Worm (Caenorhabditis elegans) whole organism, L3 larva: ENCODE data around the gene Y57A10A.31.
A peak's percentile ranks its signal among the peaks of the same experiment; 100 is the strongest.

Experiments used
- ZK546.5 ChIP-seq: sonication (generic microtip); optimal IDR thresholded peaks from 2 replicates; lab custom pipeline; 2017; ENCODE audit warnings: missing biosample characterization, missing genetic modification characterization
- aly-2 ChIP-seq: fragments of 150-350 bp; optimal IDR thresholded peaks from 2 replicates; lab custom pipeline; 2014; ENCODE audit warnings: missing biosample characterization, missing genetic modification characterization
- ama-1 ChIP-seq: fragments of 150-350 bp; optimal IDR thresholded peaks from 2 replicates; lab custom pipeline; 2018
- ceh-28 ChIP-seq: fragments of 150-350 bp; optimal IDR thresholded peaks from 2 replicates; lab custom pipeline; 2014; ENCODE audit warnings: missing biosample characterization, missing genetic modification reagents, missing genetic modification characterization
- ceh-82 ChIP-seq: fragments of 150-350 bp; optimal IDR thresholded peaks from 2 replicates; lab custom pipeline; 2014; ENCODE audit warnings: missing biosample characterization, missing genetic modification characterization
- daf-12 ChIP-seq: fragments of 150-350 bp; optimal IDR thresholded peaks from 2 replicates; lab custom pipeline; 2014; ENCODE audit warnings: missing biosample characterization, missing genetic modification reagents, missing genetic modification characterization
- elt-2 ChIP-seq: sonication (generic microtip); optimal IDR thresholded peaks from 2 replicates; lab custom pipeline; 2016; ENCODE audit warnings: missing genetic modification reagents, mild to moderate bottlenecking, missing genetic modification characterization, missing compliant biosample characterization
- elt-3 ChIP-seq, 3 experiments: fragments of 150-350 bp in 1 of 3; sonication (generic microtip) in 2 of 3; optimal IDR thresholded peaks; 2 replicates in 2 of 3; 4 replicates in 1 of 3; lab custom pipeline; 2014 to 2017; ENCODE audit warnings: missing biosample characterization in 3 of 3, missing genetic modification characterization in 3 of 3
- eor-1 ChIP-seq, 2 experiments: fragments of 150-350 bp; optimal IDR thresholded peaks; 2 replicates each; lab custom pipeline; 2014 to 2018; ENCODE audit warnings: missing biosample characterization in 2 of 2, missing genetic modification characterization in 2 of 2
- fkh-2 ChIP-seq: fragments of 150-350 bp; optimal IDR thresholded peaks from 2 replicates; lab custom pipeline; 2014; ENCODE audit warnings: missing biosample characterization, missing genetic modification reagents, missing genetic modification characterization
- fos-1 ChIP-seq: fragments of 150-350 bp; optimal IDR thresholded peaks from 2 replicates; lab custom pipeline; 2014; ENCODE audit warnings: missing biosample characterization, missing genetic modification characterization
- hmg-11 ChIP-seq: sonication (generic microtip); optimal IDR thresholded peaks from 2 replicates; lab custom pipeline; 2016; ENCODE audit warnings: missing genetic modification characterization, missing compliant biosample characterization
- lin-39 ChIP-seq: fragments of 150-350 bp; optimal IDR thresholded peaks from 2 replicates; lab custom pipeline; 2018; ENCODE audit warnings: missing biosample characterization, missing genetic modification reagents, missing genetic modification characterization
- lsy-12 ChIP-seq: sonication (generic microtip); optimal IDR thresholded peaks from 2 replicates; lab custom pipeline; 2016; ENCODE audit warnings: mild to moderate bottlenecking, missing genetic modification characterization, missing compliant biosample characterization
- mdl-1 ChIP-seq: fragments of 150-350 bp; optimal IDR thresholded peaks from 2 replicates; lab custom pipeline; 2014; ENCODE audit warnings: missing biosample characterization, missing genetic modification characterization
- nhr-11 ChIP-seq: fragments of 150-350 bp; optimal IDR thresholded peaks from 2 replicates; lab custom pipeline; 2014; ENCODE audit warnings: missing biosample characterization, missing genetic modification characterization
- nhr-12 ChIP-seq: fragments of 150-350 bp; optimal IDR thresholded peaks from 2 replicates; lab custom pipeline; 2014; ENCODE audit warnings: missing biosample characterization, missing genetic modification characterization
- nhr-25 ChIP-seq: sonication (generic microtip); optimal IDR thresholded peaks from 2 replicates; lab custom pipeline; 2017; ENCODE audit warnings: missing biosample characterization, missing genetic modification characterization
- nhr-28 ChIP-seq: fragments of 150-350 bp; optimal IDR thresholded peaks from 2 replicates; lab custom pipeline; 2014; ENCODE audit warnings: missing biosample characterization, missing genetic modification characterization
- nhr-43 ChIP-seq: sonication (generic microtip); optimal IDR thresholded peaks from 2 replicates; lab custom pipeline; 2016; ENCODE audit warnings: mild to moderate bottlenecking, missing genetic modification characterization, missing compliant biosample characterization; ENCODE audit not compliant: poor library complexity, severe bottlenecking
- nhr-67 ChIP-seq: fragments of 150-350 bp; optimal IDR thresholded peaks from 2 replicates; lab custom pipeline; 2014; ENCODE audit warnings: missing biosample characterization, missing genetic modification characterization
- nhr-76 ChIP-seq: fragments of 150-350 bp; sonication (generic microtip); optimal IDR thresholded peaks from 5 replicates; lab custom pipeline; 2014; ENCODE audit warnings: missing biosample characterization, missing genetic modification characterization
- pha-4 ChIP-seq: fragments of 150-350 bp; optimal IDR thresholded peaks from 2 replicates; lab custom pipeline; 2014; ENCODE audit warnings: missing biosample characterization, missing genetic modification reagents, missing genetic modification characterization
- snpc-4 ChIP-seq: fragments of 150-350 bp; optimal IDR thresholded peaks from 2 replicates; lab custom pipeline; 2014; ENCODE audit warnings: missing biosample characterization, missing genetic modification characterization
- unc-39 ChIP-seq: sonication (generic microtip); optimal IDR thresholded peaks from 4 replicates; lab custom pipeline; 2017; ENCODE audit warnings: missing biosample characterization, missing genetic modification characterization
- unc-62 ChIP-seq: fragments of 150-350 bp; sonication (generic microtip); optimal IDR thresholded peaks from 4 replicates; lab custom pipeline; 2014; ENCODE audit warnings: missing biosample characterization, missing genetic modification reagents, missing genetic modification characterization
- ztf-11 ChIP-seq: fragments of 150-350 bp; optimal IDR thresholded peaks from 2 replicates; lab custom pipeline; 2014; ENCODE audit warnings: missing biosample characterization, missing genetic modification characterization

Gene Y57A10A.31

ce11 chrII:12343710-12344109 lies 54.5 kb downstream of the Y57A10A.31 start:
- TF ChIP-seq nhr-28 (tag; lab: Kevin White, UChicago) (no peak), elt-3 (tag; optimal IDR thresholded peaks at IDR 0.05; lab: Kevin White, UChicago) (no peak), unc-62 (GFP tag; lab: Kevin White, UChicago) (no peak), ceh-82 (tag; lab: Kevin White, UChicago) (no peak), nhr-76 (tag; lab: Kevin White, UChicago) (no peak), aly-2 (no peak), nhr-43 (tag; lab: Kevin White, UChicago) (no peak), fkh-2 (tag; lab: Kevin White, UChicago) (no peak), nhr-25 (tag; lab: Kevin White, UChicago) (no peak), hmg-11 (tag; lab: Kevin White, UChicago) (no peak), nhr-67 (tag; lab: Kevin White, UChicago) (no peak), daf-12 (tag; lab: Kevin White, UChicago) (no peak), ztf-11 (tag; lab: Kevin White, UChicago) (no peak), ama-1 (lab: Kevin White, UChicago) (no peak), fos-1 (tag; lab: Kevin White, UChicago) (no peak), nhr-11 (tag; lab: Kevin White, UChicago) (no peak), nhr-12 (tag; lab: Kevin White, UChicago) (no peak), mdl-1 (tag; lab: Kevin White, UChicago) (no peak)

DNA sequence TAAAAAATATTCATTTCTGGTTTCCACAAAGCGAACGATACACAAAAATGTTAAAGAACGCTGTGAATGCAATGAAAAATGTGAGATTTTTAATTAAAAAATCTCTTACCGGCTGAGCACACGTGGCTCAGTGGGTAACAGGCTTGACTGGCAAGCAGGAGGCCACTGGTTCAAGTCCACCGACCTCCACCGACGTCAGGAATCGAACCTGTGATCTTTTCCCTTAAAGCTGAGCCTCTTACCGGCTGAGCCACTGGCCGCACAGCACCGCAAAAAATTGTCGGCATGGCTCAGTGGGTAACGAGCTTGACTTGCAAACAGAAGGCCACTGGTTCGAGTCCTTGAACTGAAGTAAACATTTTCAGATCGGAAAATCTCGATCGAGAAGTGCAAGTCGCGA lies 55.6 kb downstream of the Y57A10A.31 start, which contains the start of gene C44C11.6:
TSS of gene C44C11.6 (plus strand) at position 23 of the 400 bp plus-strand sequence.
- TF ChIP-seq elt-2 = peak; percentile 30
- no peak for TF ChIP-seq lsy-12

DNA sequence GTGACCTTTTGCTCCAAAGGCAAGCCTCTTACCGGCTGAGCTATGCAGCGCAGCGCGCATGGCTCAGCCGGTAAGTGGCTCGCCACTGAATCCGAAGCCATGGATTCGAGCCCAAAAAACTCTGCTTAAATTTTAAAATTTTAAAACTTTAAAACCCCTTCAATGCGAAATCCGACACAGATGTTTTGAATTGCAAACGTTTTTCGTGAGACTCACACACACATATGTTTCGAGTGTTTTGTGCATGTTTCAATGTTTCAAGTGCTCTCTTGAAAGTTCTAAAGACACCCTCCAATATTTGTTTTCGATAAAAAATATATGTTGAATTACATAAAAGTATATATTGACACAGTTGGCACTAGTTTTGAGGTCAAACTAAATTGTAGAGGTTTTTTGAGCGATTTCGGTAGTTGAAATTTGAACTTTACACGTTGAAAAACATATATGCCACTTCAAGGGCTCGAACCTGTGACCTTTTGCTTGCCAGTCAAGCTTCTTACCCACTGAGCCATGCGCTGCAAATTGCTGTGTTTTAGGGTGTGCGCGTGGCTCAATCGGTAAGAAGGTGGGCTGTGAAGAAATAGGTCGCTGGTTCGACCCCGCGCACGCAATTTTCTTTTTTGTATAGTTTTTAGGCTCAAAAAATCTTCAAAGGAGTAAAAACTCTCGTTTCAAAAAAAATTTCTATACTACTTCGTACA lies 57.3 kb downstream of the Y57A10A.31 start:
- peak; percentile 45 for TF ChIP-seq pha-4
- TF ChIP-seq lsy-12 = no peak

DNA sequence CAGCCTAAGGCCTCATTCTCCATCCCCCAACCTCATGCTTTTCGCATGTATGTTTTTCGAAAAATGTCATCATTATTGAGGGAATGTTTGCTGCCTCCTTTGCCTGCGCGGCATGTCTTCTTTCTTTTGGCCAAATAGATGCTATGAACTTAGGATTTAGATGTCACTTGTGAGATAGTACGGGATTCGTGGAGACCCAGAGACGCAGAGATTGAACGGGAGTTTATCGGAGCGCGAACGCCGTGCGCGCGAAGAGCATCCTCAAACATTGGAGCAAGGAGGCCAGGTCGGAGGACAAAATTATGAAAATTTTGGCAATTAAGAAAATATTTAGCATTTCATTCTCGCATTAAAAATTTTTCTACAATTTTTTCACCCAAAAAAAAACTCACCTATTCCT lies 59.8 kb downstream of the Y57A10A.31 start:
- peak; percentile 66 for TF ChIP-seq pha-4
- no peak for TF ChIP-seq ZK546.5 (tag; lab: Kevin White, UChicago)
- TF ChIP-seq eor-1 (tag; optimal IDR thresholded peaks at IDR 0.05; lab: Kevin White, UChicago) = no peak
- TF ChIP-seq lin-39 (tag; lab: Kevin White, UChicago) = no peak

ce11 chrII:12349866-12350265 lies 60.7 kb downstream of the Y57A10A.31 start:
- no peak for TF ChIP-seq ceh-28 (tag; lab: Kevin White, UChicago)
- no peak for TF ChIP-seq ZK546.5 (tag; lab: Kevin White, UChicago)
- no peak for TF ChIP-seq nhr-43 (tag; lab: Kevin White, UChicago)
- peak; percentile 26 for TF ChIP-seq elt-2
- no peak for TF ChIP-seq eor-1 (tag; optimal IDR thresholded peaks at IDR 0.05; lab: Kevin White, UChicago)
- no peak for TF ChIP-seq unc-39 (tag; lab: Kevin White, UChicago)
- TF ChIP-seq snpc-4 (tag; lab: Kevin White, UChicago) = no peak
- TF ChIP-seq lin-39 (tag; lab: Kevin White, UChicago) = no peak
- TF ChIP-seq pha-4 = peak; percentile 81
- TF ChIP-seq fos-1 (tag; lab: Kevin White, UChicago) = no peak
